Worm (Caenorhabditis elegans) whole organism, L4 larva: ENCODE data around the gene F13H10.1.

ENCODE experiments used
- D1046.2 ChIP-seq: fragments of 200-800 bp; sonication (Bioruptor generic); IDR thresholded peaks from 2 replicates; pipeline ENCODE4 v1.3.6; 2022; ENCODE audit warnings: missing genetic modification characterization, missing compliant biosample characterization
- F10B5.3 ChIP-seq: sonication (generic microtip); optimal IDR thresholded peaks from 2 replicates; lab custom pipeline; 2016; ENCODE audit warnings: mild to moderate bottlenecking, missing genetic modification characterization, missing compliant biosample characterization
- Y5F2A.4 ChIP-seq: fragments of 200-800 bp; sonication (Bioruptor generic); optimal IDR thresholded peaks from 2 replicates; lab custom pipeline; 2018; ENCODE audit warnings: mild to moderate bottlenecking, missing genetic modification characterization, missing compliant biosample characterization
- aha-1 ChIP-seq: fragments of 150-350 bp; peaks from one replicate; lab custom pipeline; 2014; ENCODE audit warnings: missing biosample characterization, missing genetic modification characterization
- aly-2 ChIP-seq: sonication (generic microtip); optimal IDR thresholded peaks from 2 replicates; lab custom pipeline; 2018; ENCODE audit warnings: missing biosample characterization, missing genetic modification characterization
- attf-4 ChIP-seq: sonication (generic microtip); optimal IDR thresholded peaks from 3 replicates; lab custom pipeline; 2017; ENCODE audit warnings: missing biosample characterization, missing genetic modification characterization
- ceh-20 ChIP-seq: fragments of 200-800 bp; sonication (Bioruptor generic); IDR thresholded peaks from 2 replicates; pipeline ENCODE4 v1.3.6; 2022; ENCODE audit warnings: missing genetic modification reagents, missing genetic modification characterization, missing compliant biosample characterization
- ceh-28 ChIP-seq: fragments of 150-350 bp; optimal IDR thresholded peaks from 2 replicates; lab custom pipeline; 2014; ENCODE audit warnings: missing biosample characterization, missing genetic modification reagents, missing genetic modification characterization
- ceh-32 ChIP-seq: sonication (generic microtip); optimal IDR thresholded peaks from 2 replicates; lab custom pipeline; 2016; ENCODE audit warnings: mild to moderate bottlenecking, missing genetic modification characterization, missing compliant biosample characterization; ENCODE audit not compliant: poor library complexity
- daf-16 ChIP-seq, 3 experiments: sonication (generic microtip); optimal IDR thresholded peaks; 2 replicates each; lab custom pipeline; 2016 to 2017; ENCODE audit warnings: missing genetic modification characterization in 3 of 3, missing genetic modification reagents in 3 of 3, mild to moderate bottlenecking in 2 of 3, missing compliant biosample characterization in 2 of 3, missing biosample characterization in 1 of 3, moderate library complexity in 1 of 3
- dmd-6 ChIP-seq: fragments of 200-800 bp; sonication (Bioruptor generic); IDR thresholded peaks from 2 replicates; pipeline ENCODE4 v1.3.6; 2022; ENCODE audit warnings: missing genetic modification reagents, missing genetic modification characterization, missing compliant biosample characterization
- duxl-1 ChIP-seq: sonication (generic microtip); optimal IDR thresholded peaks from 2 replicates; lab custom pipeline; 2016; ENCODE audit warnings: mild to moderate bottlenecking, missing genetic modification characterization, moderate library complexity, missing compliant biosample characterization; ENCODE audit not compliant: poor library complexity
- dve-1 ChIP-seq: sonication (generic microtip); optimal IDR thresholded peaks from 2 replicates; lab custom pipeline; 2017; ENCODE audit warnings: antibody characterized with exemption, mild to moderate bottlenecking, missing genetic modification characterization, missing compliant biosample characterization; ENCODE audit not compliant: insufficient read depth
- egl-27 ChIP-seq: sonication (generic microtip); optimal IDR thresholded peaks from 3 replicates; lab custom pipeline; 2017; ENCODE audit warnings: missing biosample characterization, missing genetic modification reagents, missing genetic modification characterization
- hlh-11 ChIP-seq: fragments of 200-800 bp; sonication (Bioruptor generic); optimal IDR thresholded peaks from 2 replicates; lab custom pipeline; 2018; ENCODE audit warnings: mild to moderate bottlenecking, missing genetic modification characterization, missing compliant biosample characterization
- hlh-30 ChIP-seq: sonication (generic microtip); optimal IDR thresholded peaks from 2 replicates; lab custom pipeline; 2017; ENCODE audit warnings: antibody characterized with exemption, mild to moderate bottlenecking, missing genetic modification characterization, missing compliant biosample characterization; ENCODE audit not compliant: insufficient read depth
- jun-1 ChIP-seq: fragments of 150-350 bp; optimal IDR thresholded peaks from 2 replicates; lab custom pipeline; 2014; ENCODE audit warnings: missing biosample characterization, missing genetic modification reagents, missing genetic modification characterization
- lim-7 ChIP-seq: fragments of 200-800 bp; sonication (Bioruptor generic); IDR thresholded peaks from 2 replicates; pipeline ENCODE4 v1.3.6; 2022; ENCODE audit warnings: missing genetic modification characterization, missing compliant biosample characterization
- lin-13 ChIP-seq: fragments of 150-350 bp; optimal IDR thresholded peaks from 2 replicates; lab custom pipeline; 2014; ENCODE audit warnings: missing biosample characterization, missing genetic modification reagents, missing genetic modification characterization
- lin-15B ChIP-seq: fragments of 150-350 bp; sonication (generic microtip); optimal IDR thresholded peaks from 3 replicates; lab custom pipeline; 2014; ENCODE audit warnings: missing biosample characterization, missing genetic modification characterization
- lin-38 ChIP-seq: fragments of 200-800 bp; sonication (Bioruptor generic); IDR thresholded peaks from 2 replicates; pipeline ENCODE4 v1.3.6; 2022; ENCODE audit warnings: missing genetic modification reagents, missing genetic modification characterization, missing compliant biosample characterization
- lin-39 ChIP-seq: fragments of 150-350 bp; optimal IDR thresholded peaks from 2 replicates; lab custom pipeline; 2014; ENCODE audit warnings: missing biosample characterization, missing genetic modification reagents, missing genetic modification characterization
- lsy-2 ChIP-seq, 2 experiments: fragments of 150-350 bp in 1 of 2; sonication (generic microtip) in 1 of 2; optimal IDR thresholded peaks; 2 replicates each; lab custom pipeline; 2014 to 2017; ENCODE audit warnings: missing biosample characterization in 2 of 2, missing genetic modification characterization in 2 of 2
- madf-9 ChIP-seq: fragments of 200-800 bp; sonication (Bioruptor generic); conservative IDR thresholded peaks from 2 replicates; pipeline ENCODE4 v1.3.6; 2022; ENCODE audit warnings: missing genetic modification reagents, missing genetic modification characterization, missing compliant biosample characterization
- mdl-1 ChIP-seq, 2 experiments: fragments of 150-350 bp in 1 of 2; sonication (generic microtip) in 1 of 2; optimal IDR thresholded peaks; 2 replicates each; lab custom pipeline; 2014 to 2017; ENCODE audit warnings: missing biosample characterization in 2 of 2, missing genetic modification characterization in 2 of 2
- mep-1 ChIP-seq: fragments of 150-350 bp; sonication (generic microtip); optimal IDR thresholded peaks from 3 replicates; lab custom pipeline; 2014; ENCODE audit warnings: missing biosample characterization, missing genetic modification characterization
- mxl-3 ChIP-seq: fragments of 200-800 bp; sonication (Bioruptor generic); optimal IDR thresholded peaks from 2 replicates; lab custom pipeline; 2018; ENCODE audit warnings: mild to moderate bottlenecking, missing genetic modification characterization, missing compliant biosample characterization
- nhr-10 ChIP-seq: fragments of 150-350 bp; optimal IDR thresholded peaks from 2 replicates; lab custom pipeline; 2014; ENCODE audit warnings: missing biosample characterization, missing genetic modification characterization
- nhr-237 ChIP-seq: sonication (generic microtip); optimal IDR thresholded peaks from 2 replicates; lab custom pipeline; 2017; ENCODE audit warnings: missing biosample characterization, missing genetic modification characterization
- nhr-25 ChIP-seq: sonication (generic microtip); optimal IDR thresholded peaks from 2 replicates; lab custom pipeline; 2017; ENCODE audit warnings: missing genetic modification characterization, mild to moderate bottlenecking, missing compliant biosample characterization, antibody characterized with exemption, moderate library complexity, borderline replicate concordance; ENCODE audit not compliant: insufficient read depth
- nhr-28 ChIP-seq: fragments of 150-350 bp; optimal IDR thresholded peaks from 2 replicates; lab custom pipeline; 2014; ENCODE audit warnings: missing biosample characterization, missing genetic modification characterization
- nhr-6 ChIP-seq: fragments of 150-350 bp; optimal IDR thresholded peaks from 2 replicates; lab custom pipeline; 2014; ENCODE audit warnings: missing biosample characterization, missing genetic modification characterization
- nhr-77 ChIP-seq: fragments of 150-350 bp; optimal IDR thresholded peaks from 2 replicates; lab custom pipeline; 2014; ENCODE audit warnings: missing biosample characterization, missing genetic modification characterization
- php-3 ChIP-seq: fragments of 200-800 bp; sonication (Bioruptor generic); IDR thresholded peaks from 2 replicates; pipeline ENCODE4 v1.3.6; 2022; ENCODE audit warnings: missing genetic modification reagents, missing genetic modification characterization, missing compliant biosample characterization
- pqm-1 ChIP-seq: sonication (generic microtip); optimal IDR thresholded peaks from 2 replicates; lab custom pipeline; 2017; ENCODE audit warnings: missing biosample characterization, missing genetic modification characterization
- rbr-2 ChIP-seq: sonication (generic microtip); optimal IDR thresholded peaks from 2 replicates; lab custom pipeline; 2016; ENCODE audit warnings: missing genotype, missing genetic modification characterization, missing compliant biosample characterization
- sdz-12 ChIP-seq: fragments of 200-800 bp; sonication (Bioruptor generic); optimal IDR thresholded peaks from 2 replicates; lab custom pipeline; 2018; ENCODE audit warnings: mild to moderate bottlenecking, missing genetic modification characterization, missing compliant biosample characterization
- set-16 ChIP-seq: fragments of 200-800 bp; sonication (Bioruptor generic); IDR thresholded peaks from 2 replicates; pipeline ENCODE4 v1.3.6; 2022; ENCODE audit warnings: missing genetic modification reagents, missing genetic modification characterization, missing compliant biosample characterization
- spr-1 ChIP-seq: sonication (generic microtip); optimal IDR thresholded peaks from 2 replicates; lab custom pipeline; 2016; ENCODE audit warnings: mild to moderate bottlenecking, missing genetic modification characterization, missing compliant biosample characterization
- spr-3 ChIP-seq: fragments of 200-800 bp; sonication (Bioruptor generic); optimal IDR thresholded peaks from 2 replicates; lab custom pipeline; 2018; ENCODE audit warnings: mild to moderate bottlenecking, missing genetic modification characterization, missing compliant biosample characterization
- tag-97 ChIP-seq: fragments of 200-800 bp; sonication (Bioruptor generic); IDR thresholded peaks from 2 replicates; pipeline ENCODE4 v1.3.6; 2022; ENCODE audit warnings: missing genetic modification characterization, missing compliant biosample characterization
- unc-39 ChIP-seq: sonication (generic microtip); optimal IDR thresholded peaks from 2 replicates; lab custom pipeline; 2017; ENCODE audit warnings: missing biosample characterization, missing genetic modification characterization
- unc-62 ChIP-seq, 3 experiments: fragments of 150-350 bp in 1 of 3; sonication (generic microtip); optimal IDR thresholded peaks in 2 of 3; peaks in 1 of 3; 1 replicate in 1 of 3; 2 replicates in 2 of 3; lab custom pipeline; 2014 to 2017; ENCODE audit warnings: missing biosample characterization in 3 of 3, missing genetic modification characterization in 3 of 3, missing genetic modification reagents in 3 of 3, missing genotype in 1 of 3
- zag-1 ChIP-seq: fragments of 150-350 bp; optimal IDR thresholded peaks from 2 replicates; lab custom pipeline; 2014; ENCODE audit warnings: missing biosample characterization, missing genetic modification characterization
- zfp-3 ChIP-seq: fragments of 200-800 bp; sonication (Bioruptor generic); conservative IDR thresholded peaks from 2 replicates; pipeline ENCODE4 v1.3.6; 2022; ENCODE audit warnings: missing genetic modification reagents, missing genetic modification characterization, missing compliant biosample characterization
- zip-11 ChIP-seq: fragments of 200-800 bp; sonication (Bioruptor generic); IDR thresholded peaks from 2 replicates; pipeline ENCODE4 v1.3.6; 2022; ENCODE audit warnings: missing genetic modification characterization, missing compliant biosample characterization
- ztf-11 ChIP-seq: fragments of 150-350 bp; optimal IDR thresholded peaks from 2 replicates; lab custom pipeline; 2014; ENCODE audit warnings: missing biosample characterization, missing genetic modification characterization
- ztf-7 ChIP-seq: fragments of 150-350 bp; optimal IDR thresholded peaks from 2 replicates; lab custom pipeline; 2014; ENCODE audit warnings: missing biosample characterization, missing genetic modification characterization

Gene F13H10.1

DNA sequence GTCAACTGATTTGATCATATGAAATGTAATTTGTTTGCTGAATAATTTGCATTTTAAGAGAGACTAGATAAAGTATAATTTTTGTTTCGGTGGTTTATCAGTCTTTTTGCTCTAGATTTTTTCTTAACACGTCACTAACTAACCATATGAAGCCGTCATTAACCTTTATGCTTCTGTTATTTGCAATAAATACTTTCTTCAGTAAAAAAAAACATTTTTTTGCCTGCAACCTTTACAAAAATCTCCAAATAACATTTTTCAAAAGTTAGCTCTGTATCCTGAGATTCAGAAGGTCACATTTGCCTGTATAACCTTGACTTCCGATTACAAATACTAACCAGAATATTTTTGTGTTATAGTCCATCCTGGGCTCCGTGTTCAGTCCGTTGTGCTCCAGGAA is 33.6 kb upstream of the F13H10.1 start:
- TF ChIP-seq D1046.2 (GFP tag; lab: Robert Waterston, UW) (no peak), aha-1 (tag; lab: Kevin White, UChicago) (peak; percentile 91), ceh-28 (tag; lab: Kevin White, UChicago) (no peak)

- TF ChIP-seq pqm-1 (tag; lab: Kevin White, UChicago) = no peak
- TF ChIP-seq egl-27 = no peak
- no peak for TF ChIP-seq D1046.2 (GFP tag; lab: Robert Waterston, UW)
- no peak for TF ChIP-seq zfp-3 (GFP tag; lab: Robert Waterston, UW)
- no peak for TF ChIP-seq spr-3 (GFP tag; lab: Kevin White, UChicago)
- TF ChIP-seq dve-1 (tag; lab: Kevin White, UChicago) = peak; percentile 23
- peak; percentile 71 for TF ChIP-seq nhr-25 (tag; lab: Kevin White, UChicago)
- TF ChIP-seq mdl-1 (tag; optimal IDR thresholded peaks at IDR 0.05; lab: Kevin White, UChicago) = no peak
- TF ChIP-seq F10B5.3 (tag; lab: Kevin White, UChicago) = no peak
- TF ChIP-seq rbr-2 = no peak
- no peak for TF ChIP-seq nhr-237 (tag; lab: Kevin White, UChicago)
- no peak for TF ChIP-seq lim-7 (GFP tag; lab: Robert Waterston, UW)
- TF ChIP-seq lin-15B (tag; lab: Kevin White, UChicago) = no peak
- no peak for TF ChIP-seq daf-16 (GFP tag; optimal IDR thresholded peaks at IDR 0.05; lab: Kevin White, UChicago)
- no peak for TF ChIP-seq daf-16 (tag; optimal IDR thresholded peaks at IDR 0.05; lab: Kevin White, UChicago)
- TF ChIP-seq tag-97 (GFP tag; lab: Robert Waterston, UW) = no peak
- TF ChIP-seq hlh-11 (tag; lab: Kevin White, UChicago) = peak; percentile 17
- TF ChIP-seq duxl-1 (tag; lab: Kevin White, UChicago) = no peak
- no peak for TF ChIP-seq nhr-10
- TF ChIP-seq unc-62 (GFP tag; optimal IDR thresholded peaks at IDR 0.05 in 1 of 2; lab: Kevin White, UChicago) = peak in 1 of 2 experiments; percentile 95
- TF ChIP-seq unc-62 (tag; optimal IDR thresholded peaks at IDR 0.05; lab: Kevin White, UChicago) = no peak
- TF ChIP-seq nhr-28 (tag; lab: Kevin White, UChicago) = peak; percentile 65
- no peak for TF ChIP-seq Y5F2A.4 (GFP tag; lab: Kevin White, UChicago)
- no peak for TF ChIP-seq attf-4 (tag; lab: Kevin White, UChicago)
- TF ChIP-seq ztf-7 (tag; lab: Kevin White, UChicago) = no peak
- no peak for TF ChIP-seq mep-1 (tag; lab: Kevin White, UChicago)
- no peak for TF ChIP-seq lsy-2 (tag; optimal IDR thresholded peaks at IDR 0.05; lab: Kevin White, UChicago)
- no peak for TF ChIP-seq ceh-32 (tag; lab: Kevin White, UChicago)
- no peak for TF ChIP-seq madf-9 (GFP tag; lab: Robert Waterston, UW)
- TF ChIP-seq lin-39 = no peak
- TF ChIP-seq zip-11 = no peak
- TF ChIP-seq php-3 = no peak
- TF ChIP-seq spr-1 (tag; lab: Kevin White, UChicago) = no peak
- no peak for TF ChIP-seq sdz-12
- no peak for TF ChIP-seq zag-1 (tag; lab: Kevin White, UChicago)
- TF ChIP-seq unc-39 (tag; lab: Kevin White, UChicago) = no peak
- TF ChIP-seq jun-1 (tag; lab: Kevin White, UChicago) = no peak
- TF ChIP-seq lin-13 (GFP tag; lab: Kevin White, UChicago) = no peak
- no peak for TF ChIP-seq lin-38 (GFP tag; lab: Robert Waterston, UW)
- TF ChIP-seq nhr-6 = no peak
- TF ChIP-seq ztf-11 (tag; lab: Kevin White, UChicago) = no peak
- TF ChIP-seq ceh-20 (GFP tag; lab: Robert Waterston, UW) = no peak
- TF ChIP-seq hlh-30 (tag; lab: Kevin White, UChicago) = peak; percentile 26
- TF ChIP-seq aly-2 (tag; lab: Kevin White, UChicago) = no peak
- 0 out of 2 replicates have a peak, but pooled peaks have one; percentile 5 for TF ChIP-seq dmd-6 (GFP tag; lab: Robert Waterston, UW)
- TF ChIP-seq set-16 (GFP tag; lab: Robert Waterston, UW) = no peak
- no peak for TF ChIP-seq aha-1 (tag; lab: Kevin White, UChicago)
- TF ChIP-seq nhr-77 (tag; lab: Kevin White, UChicago) = no peak
- peak; percentile 28 for TF ChIP-seq mxl-3 (GFP tag; lab: Kevin White, UChicago)
Observed at ce11 chrIV:10971636-10972199, 32.7 kb upstream of the F13H10.1 start.
